Worm (Caenorhabditis elegans) whole organism, L3 larva: Measurements from ENCODE around the gene lntl-1.

ENCODE experiments used
- nfya-1 ChIP-seq: sonication (generic microtip); optimal IDR thresholded peaks from 2 replicates; lab custom pipeline; 2017; ENCODE audit warnings: missing genetic modification characterization, mild to moderate bottlenecking, missing compliant biosample characterization, antibody characterized with exemption, moderate library complexity; ENCODE audit not compliant: insufficient read depth
- nhr-28 ChIP-seq: fragments of 150-350 bp; optimal IDR thresholded peaks from 2 replicates; lab custom pipeline; 2014; ENCODE audit warnings: missing biosample characterization, missing genetic modification characterization

lntl-1 gene

ce11 chrIV:5751997-5752396 is 54.9 kb downstream of the lntl-1 start:
- peak; percentile 94 for TF ChIP-seq nfya-1 (tag; lab: Kevin White, UChicago)
- no peak for TF ChIP-seq nhr-28 (tag; lab: Kevin White, UChicago)
